Fruit fly (Drosophila melanogaster) whole organism, adult: Measurements from ENCODE around the gene CG32369.

ENCODE experiments used
- CG11617 ChIP-seq: fragments of 200-800 bp; sonication (Bioruptor generic); optimal IDR thresholded peaks from 2 replicates; lab custom pipeline; 2017; ENCODE audit warnings: mild to moderate bottlenecking, missing biosample characterization, missing genetic modification reagents, missing genetic modification characterization
- CG12768 ChIP-seq: fragments of 200-800 bp; sonication (Bioruptor generic); optimal IDR thresholded peaks from 2 replicates; lab custom pipeline; 2017; ENCODE audit warnings: missing biosample characterization, missing genetic modification characterization, mild to moderate bottlenecking, moderate library complexity, missing genetic modification reagents
- CG14711 ChIP-seq: fragments of 200-800 bp; sonication (Bioruptor generic); optimal IDR thresholded peaks from 2 replicates; lab custom pipeline; 2018; ENCODE audit warnings: missing biosample characterization, mild to moderate bottlenecking, missing genetic modification characterization, moderate library complexity
- CG1620 ChIP-seq: fragments of 200-800 bp; sonication (Bioruptor generic); optimal IDR thresholded peaks from 2 replicates; lab custom pipeline; 2016; ENCODE audit warnings: missing biosample characterization, missing genetic modification characterization
- CG33017 ChIP-seq: fragments of 200-800 bp; sonication (Bioruptor generic); optimal IDR thresholded peaks from 2 replicates; lab custom pipeline; 2018; ENCODE audit warnings: missing biosample characterization, mild to moderate bottlenecking, missing genetic modification characterization, moderate library complexity
- CG5204 ChIP-seq: fragments of 200-800 bp; sonication (Bioruptor generic); optimal IDR thresholded peaks from 2 replicates; lab custom pipeline; 2016; ENCODE audit warnings: missing biosample characterization, missing genetic modification characterization
- CG7045 ChIP-seq: fragments of 200-800 bp; sonication (Bioruptor generic); optimal IDR thresholded peaks from 2 replicates; lab custom pipeline; 2017; ENCODE audit warnings: missing biosample characterization, mild to moderate bottlenecking, missing genetic modification characterization
- CG7101 ChIP-seq: fragments of 200-800 bp; sonication (Bioruptor generic); optimal IDR thresholded peaks from 2 replicates; lab custom pipeline; 2018; ENCODE audit warnings: missing biosample characterization, mild to moderate bottlenecking, missing genetic modification characterization, moderate library complexity
- Clk ChIP-seq: fragments of 200-800 bp; sonication (Bioruptor generic); optimal IDR thresholded peaks from 2 replicates; lab custom pipeline; 2017; ENCODE audit warnings: missing biosample characterization, missing genetic modification characterization
- Crg-1 ChIP-seq: fragments of 200-800 bp; sonication (Bioruptor generic); optimal IDR thresholded peaks from 2 replicates; lab custom pipeline; 2016; ENCODE audit warnings: missing biosample characterization, missing genetic modification characterization
- Hr96 ChIP-seq: fragments of 200-800 bp; sonication (Bioruptor generic); optimal IDR thresholded peaks from 2 replicates; lab custom pipeline; 2016; ENCODE audit warnings: missing biosample characterization, missing genetic modification characterization
- Mnt ChIP-seq: fragments of 200-800 bp; sonication (Bioruptor generic); optimal IDR thresholded peaks from 2 replicates; lab custom pipeline; 2016; ENCODE audit warnings: missing biosample characterization, mild to moderate bottlenecking, missing genetic modification characterization
- bab1 ChIP-seq: fragments of 200-800 bp; sonication (Bioruptor generic); optimal IDR thresholded peaks from 3 replicates; lab custom pipeline; 2019; ENCODE audit warnings: missing biosample characterization, mild to moderate bottlenecking, missing genetic modification characterization, moderate library complexity
- cic ChIP-seq: fragments of 200-800 bp; sonication (Bioruptor generic); optimal IDR thresholded peaks from 2 replicates; lab custom pipeline; 2017; ENCODE audit warnings: missing biosample characterization, mild to moderate bottlenecking, missing genetic modification characterization, moderate library complexity
- cnc ChIP-seq, 2 experiments: fragments of >200 bp; optimal IDR thresholded peaks; 2 replicates each; lab custom pipeline; 2017
- kay ChIP-seq: fragments of 200-800 bp; sonication (Bioruptor generic); peaks from one replicate; lab custom pipeline; 2016; ENCODE audit warnings: missing biosample characterization, missing genetic modification characterization, borderline replicate concordance
- ovo ChIP-seq: fragments of 200-800 bp; sonication (Bioruptor generic); optimal IDR thresholded peaks from 2 replicates; lab custom pipeline; 2016; ENCODE audit warnings: missing biosample characterization, missing genetic modification characterization
- pad ChIP-seq: fragments of 200-800 bp; sonication (Bioruptor generic); optimal IDR thresholded peaks from 3 replicates; lab custom pipeline; 2017; ENCODE audit warnings: missing biosample characterization, missing genetic modification characterization, mild to moderate bottlenecking, moderate library complexity, missing genetic modification reagents
- tj ChIP-seq: fragments of 200-800 bp; sonication (Bioruptor generic); optimal IDR thresholded peaks from 3 replicates; lab custom pipeline; 2017; ENCODE audit warnings: missing biosample characterization, mild to moderate bottlenecking, missing genetic modification characterization, moderate library complexity
- toe ChIP-seq: fragments of 200-800 bp; sonication (Bioruptor generic); optimal IDR thresholded peaks from 2 replicates; lab custom pipeline; 2016; ENCODE audit warnings: missing biosample characterization, missing genetic modification characterization

The CG32369 gene

DNA sequence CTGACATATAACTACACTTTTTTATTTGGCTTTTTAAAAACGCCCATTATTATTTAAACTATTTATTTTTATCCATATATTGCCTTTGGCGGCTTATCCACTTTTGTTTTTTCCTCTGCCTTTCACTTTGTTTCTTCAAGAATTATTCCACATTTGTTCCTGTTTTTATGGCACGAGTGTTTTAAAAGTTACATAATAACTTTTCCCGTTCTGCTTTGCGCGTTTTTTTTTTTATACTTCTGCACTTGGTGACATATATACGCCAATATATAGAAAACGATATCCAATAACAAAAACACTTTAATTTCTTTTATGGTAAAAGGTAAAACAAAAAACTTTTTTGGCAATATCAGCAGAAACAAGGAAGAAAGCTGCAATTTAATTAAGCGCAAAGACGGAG lies 34.9 kb downstream of the CG32369 start:
- no peak for TF ChIP-seq Mnt (GFP tag; lab: Kevin White, UChicago)
- TF ChIP-seq kay (GFP tag; lab: Kevin White, UChicago) = peak; percentile 78
- TF ChIP-seq CG7101 (tag; lab: Kevin White, UChicago) = no peak
- no peak for TF ChIP-seq cnc (optimal IDR thresholded peaks at IDR 0.05; lab: Kevin White, UChicago)
- no peak for TF ChIP-seq pad (GFP tag; lab: Kevin White, UChicago)
- TF ChIP-seq CG7045 (GFP tag; lab: Kevin White, UChicago) = no peak
- no peak for TF ChIP-seq CG33017 (tag; lab: Kevin White, UChicago)

DNA sequence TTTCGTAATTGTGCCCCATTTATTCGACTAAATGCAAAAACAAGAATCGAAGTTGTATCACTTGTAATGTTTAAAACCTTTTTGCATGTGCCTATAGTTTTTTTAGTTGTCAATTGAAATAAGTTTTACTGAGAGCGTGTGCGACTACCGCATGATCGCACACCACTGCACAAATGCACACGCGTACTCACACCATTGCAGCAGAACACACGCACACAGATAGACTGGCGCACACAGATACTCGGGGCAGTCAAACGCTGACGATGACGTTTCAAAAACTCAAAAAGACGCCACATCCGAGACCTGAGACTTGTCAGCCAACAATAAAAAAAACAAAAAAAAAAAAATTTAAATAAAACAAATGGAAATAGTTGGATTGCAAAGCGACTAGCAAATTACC lies 36.1 kb downstream of the CG32369 start:
- TF ChIP-seq bab1 (no peak), Clk (GFP tag; lab: Kevin White, UChicago) (peak; percentile 27), CG1620 (GFP tag; lab: Kevin White, UChicago) (no peak), cic (GFP tag; lab: Kevin White, UChicago) (peak; percentile 86), ovo (peak; percentile 46), CG7101 (tag; lab: Kevin White, UChicago) (no peak), Mnt (GFP tag; lab: Kevin White, UChicago) (peak; percentile 64), kay (GFP tag; lab: Kevin White, UChicago) (peak; percentile 58), CG14711 (tag; lab: Kevin White, UChicago) (no peak), tj (GFP tag; lab: Kevin White, UChicago) (peak; percentile 80), CG12768 (GFP tag; lab: Kevin White, UChicago) (no peak), pad (GFP tag; lab: Kevin White, UChicago) (no peak), cnc (optimal IDR thresholded peaks at IDR 0.05; lab: Kevin White, UChicago) (peak in 1 of 2 experiments; percentile 82)

DNA sequence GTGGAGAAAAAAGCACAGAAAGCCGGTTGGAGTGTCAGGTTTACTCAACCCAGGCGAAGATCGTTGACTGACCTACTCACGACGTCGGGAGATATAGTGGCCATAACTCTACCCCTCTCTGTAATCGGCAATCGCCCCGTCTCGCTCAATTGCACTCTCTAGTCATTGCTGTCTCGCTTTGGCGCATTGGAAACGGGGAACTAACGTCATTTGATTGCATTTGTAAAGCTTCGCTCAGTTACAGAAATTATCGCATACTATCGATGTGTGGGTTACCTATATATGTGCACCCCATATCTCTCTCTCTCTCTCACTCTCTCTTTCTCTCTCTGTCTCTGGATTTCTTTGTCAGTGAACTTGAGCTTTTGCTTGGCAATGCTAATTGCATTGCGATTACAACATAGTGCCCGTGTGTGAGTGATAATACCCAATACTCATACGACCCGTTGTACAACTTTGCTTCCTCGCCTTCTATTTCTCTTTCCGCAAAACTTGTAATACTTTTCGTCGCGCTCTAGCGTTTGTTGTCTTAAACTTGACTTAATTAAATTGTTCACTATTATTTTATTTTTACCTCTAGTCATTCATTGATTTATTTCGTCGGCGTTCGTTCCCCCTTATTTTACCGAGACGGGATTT lies 37.3 kb downstream of the CG32369 start:
- TF ChIP-seq CG14711 (tag; lab: Kevin White, UChicago) (no peak), CG11617 (no peak), bab1 (no peak), ovo (no peak), CG7101 (tag; lab: Kevin White, UChicago) (peak; percentile 28), CG5204 (GFP tag; lab: Kevin White, UChicago) (no peak), toe (GFP tag; lab: Kevin White, UChicago) (no peak), tj (GFP tag; lab: Kevin White, UChicago) (peak; percentile 71), Clk (GFP tag; lab: Kevin White, UChicago) (peak; percentile 70), Crg-1 (GFP tag; lab: Kevin White, UChicago) (no peak), cic (GFP tag; lab: Kevin White, UChicago) (peak; percentile 99), CG7045 (GFP tag; lab: Kevin White, UChicago) (no peak), pad (GFP tag; lab: Kevin White, UChicago) (peak; percentile 100), kay (GFP tag; lab: Kevin White, UChicago) (peak; percentile 88), CG12768 (GFP tag; lab: Kevin White, UChicago) (peak; percentile 65), Mnt (GFP tag; lab: Kevin White, UChicago) (peak; percentile 62), CG33017 (tag; lab: Kevin White, UChicago) (peak; percentile 23), CG1620 (GFP tag; lab: Kevin White, UChicago) (no peak), cnc (optimal IDR thresholded peaks at IDR 0.05; lab: Kevin White, UChicago) (no peak), Hr96 (GFP tag; lab: Kevin White, UChicago) (no peak)

DNA sequence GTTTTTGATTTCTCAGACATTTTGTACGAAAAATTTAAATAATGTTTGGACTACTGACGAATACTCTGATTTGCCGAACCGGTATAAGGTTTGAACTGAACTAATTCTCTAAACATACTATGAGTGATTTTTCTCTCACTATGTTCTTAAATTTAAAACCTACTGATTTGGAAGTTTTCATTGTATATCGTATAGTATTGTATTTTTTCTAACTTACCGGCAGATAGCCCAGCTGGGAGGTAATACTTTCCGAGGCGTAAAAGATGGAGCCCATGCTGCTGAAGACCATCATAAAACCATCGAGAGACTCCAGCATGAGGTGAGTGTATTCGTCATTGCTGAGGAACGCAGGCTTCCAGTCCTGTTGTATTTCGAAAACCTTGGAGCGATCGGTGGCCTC lies 41.4 kb downstream of the CG32369 start, which contains the start of gene CG32371:
TSS of gene CG32371 (minus strand) at position 101 of the 400 bp plus-strand sequence.
- TF ChIP-seq pad (GFP tag; lab: Kevin White, UChicago) (no peak), CG14711 (tag; lab: Kevin White, UChicago) (no peak), bab1 (no peak), tj (GFP tag; lab: Kevin White, UChicago) (no peak), Clk (GFP tag; lab: Kevin White, UChicago) (no peak), cic (GFP tag; lab: Kevin White, UChicago) (no peak), CG11617 (no peak), cnc (optimal IDR thresholded peaks at IDR 0.05; lab: Kevin White, UChicago) (no peak), CG12768 (GFP tag; lab: Kevin White, UChicago) (no peak), toe (GFP tag; lab: Kevin White, UChicago) (no peak), CG5204 (GFP tag; lab: Kevin White, UChicago) (no peak), ovo (no peak), Crg-1 (GFP tag; lab: Kevin White, UChicago) (no peak)

DNA sequence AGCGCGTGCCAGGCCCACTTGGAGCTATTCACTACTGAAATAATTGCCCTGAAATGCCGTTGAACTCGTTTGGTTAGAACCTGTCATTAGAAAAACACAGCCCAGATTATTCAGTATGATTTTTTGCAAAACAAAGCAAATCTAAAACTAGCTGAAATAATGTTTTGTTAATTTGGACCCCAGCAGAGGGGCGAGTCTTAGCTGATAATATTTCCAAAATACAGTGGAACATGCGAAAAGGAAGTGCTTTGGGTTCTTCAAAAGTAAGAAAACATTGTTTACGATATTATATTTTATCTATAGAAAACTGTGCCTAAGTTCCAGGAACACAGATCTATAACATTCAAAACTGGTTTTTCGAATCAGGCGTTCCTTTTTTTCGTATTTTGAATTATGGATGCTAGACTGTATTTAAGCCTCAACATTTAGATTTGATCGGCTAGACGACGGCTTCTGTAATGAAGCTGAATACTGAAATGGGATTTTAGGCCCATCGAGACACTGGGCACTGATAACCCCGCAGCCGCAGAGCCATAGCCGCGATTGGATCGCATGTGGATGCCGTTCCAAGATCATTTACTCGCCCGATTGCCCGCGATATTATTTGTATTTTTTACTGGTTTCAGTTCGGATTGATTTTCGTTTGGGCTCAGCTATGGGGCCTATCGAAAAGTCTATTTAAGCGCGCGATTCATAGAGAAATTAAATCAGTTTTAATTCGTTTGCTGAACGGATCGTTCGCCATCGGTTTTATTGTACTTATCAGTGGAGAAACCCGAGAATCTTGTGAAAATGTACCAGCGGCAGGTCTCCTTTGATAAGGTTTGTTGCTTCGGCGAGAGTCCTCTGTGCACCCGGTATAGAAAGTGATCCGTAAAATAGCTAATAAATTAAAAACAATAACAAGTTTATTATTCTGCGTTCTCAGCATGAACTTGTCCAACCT lies 49.5 kb downstream of the CG32369 start, which contains the start of gene Hn:
TSS of gene Hn (plus strand) at position 619 of the 946 bp plus-strand sequence.
- TF ChIP-seq cnc (optimal IDR thresholded peaks at IDR 0.05; lab: Kevin White, UChicago) (no peak), CG5204 (GFP tag; lab: Kevin White, UChicago) (no peak), cic (GFP tag; lab: Kevin White, UChicago) (no peak)
